Fruit fly (Drosophila melanogaster) whole organism, embryonic: ENCODE results near the gene CG43089.

Experiments used
- ATbp ChIP-seq: fragments of 200-800 bp; sonication (Bioruptor generic); optimal IDR thresholded peaks from 2 replicates; lab custom pipeline; 2017; ENCODE audit warnings: missing biosample characterization, mild to moderate bottlenecking, missing genetic modification characterization, missing genetic modification reagents
- Aef1 ChIP-seq: fragments of 200-800 bp; sonication (Bioruptor generic); IDR thresholded peaks from 3 replicates; pipeline ENCODE4 v1.3.6; 2022; ENCODE audit warnings: missing biosample characterization, missing genetic modification characterization
- Asciz ChIP-seq: fragments of 200-800 bp; sonication (Bioruptor generic); optimal IDR thresholded peaks from 2 replicates; lab custom pipeline; 2017; ENCODE audit warnings: missing biosample characterization, mild to moderate bottlenecking, missing genetic modification characterization, missing genetic modification reagents
- Awh ChIP-seq: fragments of 200-800 bp; sonication (Bioruptor generic); IDR thresholded peaks from 2 replicates; pipeline ENCODE4, ENCODE4 v1.3.6; 2022; ENCODE audit warnings: missing biosample characterization, missing genetic modification characterization
- CG10321 ChIP-seq: fragments of 200-800 bp; sonication (Bioruptor generic); IDR thresholded peaks from 2 replicates; pipeline ENCODE4 v1.3.6; 2022; ENCODE audit warnings: missing biosample characterization, missing genetic modification characterization
- CG10543 ChIP-seq: fragments of 200-800 bp; sonication (Bioruptor generic); optimal IDR thresholded peaks from 3 replicates; lab custom pipeline; 2017; ENCODE audit warnings: missing biosample characterization, mild to moderate bottlenecking, missing genetic modification characterization, moderate library complexity
- CG12071 ChIP-seq: fragments of 200-800 bp; sonication (Bioruptor generic); optimal IDR thresholded peaks from 3 replicates; lab custom pipeline; 2018; ENCODE audit warnings: missing biosample characterization, mild to moderate bottlenecking, missing genetic modification characterization
- CG12769 ChIP-seq: fragments of 200-800 bp; sonication (Bioruptor generic); optimal IDR thresholded peaks from 2 replicates; lab custom pipeline; 2019; ENCODE audit warnings: missing biosample characterization, mild to moderate bottlenecking, missing genetic modification characterization, moderate library complexity
- CG12942 ChIP-seq: fragments of 200-800 bp; sonication (Bioruptor generic); optimal IDR thresholded peaks from 3 replicates; lab custom pipeline; 2016; ENCODE audit warnings: missing biosample characterization, missing genetic modification characterization
- CG15269 ChIP-seq: fragments of 200-800 bp; sonication (Bioruptor generic); optimal IDR thresholded peaks from 2 replicates; lab custom pipeline; 2018; ENCODE audit warnings: missing biosample characterization, mild to moderate bottlenecking, missing genetic modification characterization, moderate library complexity
- CG1529 ChIP-seq: fragments of 200-800 bp; sonication (Bioruptor generic); optimal IDR thresholded peaks from 3 replicates; lab custom pipeline; 2018; ENCODE audit warnings: missing biosample characterization, missing genetic modification characterization
- CG18599 ChIP-seq: fragments of 200-800 bp; sonication (Bioruptor generic); optimal IDR thresholded peaks from 3 replicates; lab custom pipeline; 2017; ENCODE audit warnings: missing biosample characterization, missing genetic modification characterization, mild to moderate bottlenecking, moderate library complexity, missing genetic modification reagents
- CG30020 ChIP-seq: fragments of 200-800 bp; optimal IDR thresholded peaks from 2 replicates; lab custom pipeline; 2019; ENCODE audit warnings: missing biosample characterization, mild to moderate bottlenecking, missing genetic modification characterization, moderate library complexity
- CG3847 ChIP-seq: fragments of 200-800 bp; sonication (Bioruptor generic); IDR thresholded peaks from 2 replicates; pipeline ENCODE4 v1.3.6; 2022; ENCODE audit warnings: missing biosample characterization, missing genetic modification characterization
- CG4282 ChIP-seq: fragments of 200-800 bp; sonication (Bioruptor generic); optimal IDR thresholded peaks from 2 replicates; lab custom pipeline; 2016; ENCODE audit warnings: missing biosample characterization, missing genetic modification characterization
- CG4820 ChIP-seq: fragments of 200-800 bp; sonication (Bioruptor generic); optimal IDR thresholded peaks from 3 replicates; lab custom pipeline; 2016; ENCODE audit warnings: missing biosample characterization, missing genetic modification characterization
- CG5180 ChIP-seq: fragments of 200-800 bp; sonication (Bioruptor generic); optimal IDR thresholded peaks from 3 replicates; lab custom pipeline; 2017; ENCODE audit warnings: missing biosample characterization, missing genetic modification characterization, mild to moderate bottlenecking, moderate library complexity, missing genetic modification reagents
- CG5245 ChIP-seq: fragments of 200-800 bp; sonication (Bioruptor generic); optimal IDR thresholded peaks from 3 replicates; lab custom pipeline; 2016; ENCODE audit warnings: missing biosample characterization, missing genetic modification characterization
- CG6854 ChIP-seq: fragments of 200-800 bp; sonication (Bioruptor generic); optimal IDR thresholded peaks from 3 replicates; lab custom pipeline; 2017; ENCODE audit warnings: missing biosample characterization, mild to moderate bottlenecking, missing genetic modification characterization
- CG8281 ChIP-seq: fragments of 200-800 bp; sonication (Bioruptor generic); optimal IDR thresholded peaks from 2 replicates; lab custom pipeline; 2018; ENCODE audit warnings: missing biosample characterization, mild to moderate bottlenecking, missing genetic modification characterization, moderate library complexity
- CG8924 ChIP-seq: fragments of 200-800 bp; optimal IDR thresholded peaks from 3 replicates; lab custom pipeline; 2019; ENCODE audit warnings: missing biosample characterization, mild to moderate bottlenecking, missing genetic modification characterization, moderate library complexity
- CG9609 ChIP-seq: fragments of 200-800 bp; sonication (Bioruptor generic); optimal IDR thresholded peaks from 3 replicates; lab custom pipeline; 2016; ENCODE audit warnings: missing biosample characterization, missing genetic modification characterization
- CG9727 ChIP-seq: fragments of 200-800 bp; sonication (Bioruptor generic); optimal IDR thresholded peaks from 3 replicates; lab custom pipeline; 2017; ENCODE audit warnings: missing biosample characterization, mild to moderate bottlenecking, missing genetic modification characterization
- Dp ChIP-seq: fragments of 200-800 bp; sonication (Bioruptor generic); optimal IDR thresholded peaks from 2 replicates; lab custom pipeline; 2018; ENCODE audit warnings: missing biosample characterization, mild to moderate bottlenecking, missing genetic modification characterization, moderate library complexity
- Fer2 ChIP-seq: fragments of 200-800 bp; sonication (Bioruptor generic); optimal IDR thresholded peaks from 2 replicates; lab custom pipeline; 2018; ENCODE audit warnings: missing biosample characterization, mild to moderate bottlenecking, missing genetic modification characterization, moderate library complexity
- Meics ChIP-seq: fragments of 200-800 bp; sonication (Bioruptor generic); optimal IDR thresholded peaks from 2 replicates; lab custom pipeline; 2017; ENCODE audit warnings: missing biosample characterization, mild to moderate bottlenecking, missing genetic modification characterization
- Nf-YB ChIP-seq: fragments of 200-800 bp; sonication (Bioruptor generic); optimal IDR thresholded peaks from 3 replicates; lab custom pipeline; 2019; ENCODE audit warnings: missing biosample characterization, mild to moderate bottlenecking, missing genetic modification characterization, moderate library complexity
- Sin3A ChIP-seq: fragments of >200 bp; optimal IDR thresholded peaks from 2 replicates; lab custom pipeline; 2018
- Sox102F ChIP-seq: fragments of 200-800 bp; sonication (Bioruptor generic); optimal IDR thresholded peaks from 2 replicates; lab custom pipeline; 2018; ENCODE audit warnings: missing biosample characterization, mild to moderate bottlenecking, missing genetic modification characterization, moderate library complexity
- Taf1 ChIP-seq: fragments of 200-800 bp; sonication (Bioruptor generic); IDR thresholded peaks from 2 replicates; pipeline ENCODE4 v1.3.6; 2022; ENCODE audit warnings: missing biosample characterization, missing genetic modification characterization
- Usf ChIP-seq: fragments of 200-800 bp; sonication (Bioruptor generic); optimal IDR thresholded peaks from 2 replicates; lab custom pipeline; 2017; ENCODE audit warnings: missing genotype, missing biosample characterization, missing genetic modification characterization
- aop ChIP-seq: fragments of 200-800 bp; sonication (Bioruptor generic); IDR thresholded peaks from 2 replicates; pipeline ENCODE4 v1.3.6; 2022; ENCODE audit warnings: missing biosample characterization, missing genetic modification characterization
- ash1 ChIP-seq: fragments of 200-800 bp; sonication (Bioruptor generic); optimal IDR thresholded peaks from 2 replicates; lab custom pipeline; 2018; ENCODE audit warnings: missing biosample characterization, mild to moderate bottlenecking, missing genetic modification characterization
- croc ChIP-seq: fragments of 200-800 bp; sonication (Bioruptor generic); conservative IDR thresholded peaks from 3 replicates; pipeline ENCODE4 v1.3.6; 2022; ENCODE audit warnings: missing biosample characterization, missing genetic modification characterization
- dysf ChIP-seq: fragments of 200-800 bp; sonication (Bioruptor generic); IDR thresholded peaks from 3 replicates; pipeline ENCODE4 v1.3.6; 2022; ENCODE audit warnings: missing biosample characterization, missing genetic modification characterization
- grau ChIP-seq: fragments of 200-800 bp; optimal IDR thresholded peaks from 3 replicates; lab custom pipeline; 2019; ENCODE audit warnings: missing biosample characterization, mild to moderate bottlenecking, missing genetic modification characterization, moderate library complexity
- gt ChIP-seq: fragments of 200-800 bp; sonication (Bioruptor generic); IDR thresholded peaks from 2 replicates; pipeline ENCODE4 v1.3.6; 2022; ENCODE audit warnings: missing biosample characterization, missing genetic modification characterization
- insv ChIP-seq, 2 experiments: fragments of 200-800 bp; sonication (Bioruptor generic); optimal IDR thresholded peaks; 3 replicates each; lab custom pipeline; 2016 to 2018; ENCODE audit warnings: missing biosample characterization in 2 of 2, missing genetic modification characterization in 2 of 2
- kah ChIP-seq: fragments of 200-800 bp; sonication (Bioruptor generic); optimal IDR thresholded peaks from 2 replicates; lab custom pipeline; 2018; ENCODE audit warnings: missing biosample characterization, mild to moderate bottlenecking, missing genetic modification characterization
- knrl ChIP-seq: fragments of 200-800 bp; sonication (Bioruptor generic); IDR thresholded peaks from 3 replicates; pipeline ENCODE4 v1.3.6; 2022; ENCODE audit warnings: missing biosample characterization, missing genetic modification characterization; ENCODE audit not compliant: partially characterized antibody
- lbe ChIP-seq: fragments of 200-800 bp; sonication (Bioruptor generic); optimal IDR thresholded peaks from 2 replicates; lab custom pipeline; 2016; ENCODE audit warnings: missing biosample characterization, mild to moderate bottlenecking, missing genetic modification characterization
- mirr ChIP-seq: fragments of 200-800 bp; sonication (Bioruptor generic); optimal IDR thresholded peaks from 3 replicates; lab custom pipeline; 2018; ENCODE audit warnings: missing biosample characterization, mild to moderate bottlenecking, missing genetic modification characterization
- oc ChIP-seq: fragments of 200-800 bp; sonication (Bioruptor generic); optimal IDR thresholded peaks from 2 replicates; lab custom pipeline; 2018; ENCODE audit warnings: missing biosample characterization, mild to moderate bottlenecking, missing genetic modification characterization, moderate library complexity
- otp ChIP-seq: fragments of 200-800 bp; sonication (Bioruptor generic); IDR thresholded peaks from 3 replicates; pipeline ENCODE4, ENCODE4 v1.3.6; 2022; ENCODE audit warnings: missing biosample characterization, missing genetic modification characterization
- sc ChIP-seq, 3 experiments: fragments of >200 bp in 2 of 3; fragments of 200-800 bp in 1 of 3; sonication (Bioruptor generic) in 1 of 3; optimal IDR thresholded peaks; 2 replicates in 2 of 3; 3 replicates in 1 of 3; lab custom pipeline; 2017; ENCODE audit warnings: mild to moderate bottlenecking in 1 of 3, missing biosample characterization in 1 of 3, missing genetic modification characterization in 1 of 3, missing genetic modification reagents in 1 of 3
- so ChIP-seq: fragments of 200-800 bp; sonication (Bioruptor generic); IDR thresholded peaks from 3 replicates; pipeline ENCODE4 v1.3.6; 2022; ENCODE audit warnings: missing biosample characterization, missing genetic modification characterization
- ssp ChIP-seq: fragments of 200-800 bp; sonication (Bioruptor generic); IDR thresholded peaks from 2 replicates; pipeline ENCODE4 v1.3.6; 2022; ENCODE audit warnings: missing biosample characterization, missing genetic modification characterization
- tap ChIP-seq: fragments of 200-800 bp; optimal IDR thresholded peaks from 3 replicates; lab custom pipeline; 2019; ENCODE audit warnings: missing biosample characterization, mild to moderate bottlenecking, missing genetic modification characterization, moderate library complexity
- vvl ChIP-seq: fragments of 200-800 bp; sonication (Bioruptor generic); IDR thresholded peaks from 2 replicates; pipeline ENCODE4 v1.3.6; 2022; ENCODE audit warnings: missing biosample characterization, missing genetic modification characterization
- zen2 ChIP-seq: fragments of 200-800 bp; sonication (Bioruptor generic); IDR thresholded peaks from 3 replicates; pipeline ENCODE4 v1.3.6; 2022; ENCODE audit warnings: missing biosample characterization, missing genetic modification characterization; ENCODE audit not compliant: partially characterized antibody

CG43089 gene

DNA sequence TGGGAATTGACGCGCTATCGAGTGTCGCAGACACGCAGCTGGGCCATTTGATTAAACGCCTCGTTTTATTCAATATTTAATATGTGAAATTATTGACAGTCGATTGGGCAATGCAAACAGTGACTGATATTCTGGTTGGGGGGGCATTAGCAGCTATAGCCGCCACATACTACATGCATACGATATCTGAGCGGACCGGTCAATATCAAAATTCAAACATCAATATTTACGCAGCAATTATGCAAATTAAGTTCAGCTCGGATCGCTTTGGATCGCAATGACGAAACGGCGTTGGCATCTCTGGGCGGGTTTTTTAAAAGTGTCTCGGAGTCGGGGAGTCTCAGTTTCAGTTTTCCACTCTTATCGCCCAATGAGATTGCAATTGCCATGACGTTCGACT is 22.2 kb upstream of the CG43089 start (continued):
- TF ChIP-seq Asciz (GFP tag; lab: Kevin White, UChicago) (peak; percentile 16), CG5180 (GFP tag; lab: Kevin White, UChicago) (peak; percentile 4), dysf (GFP tag; lab: Robert Waterston, UW) (no peak), insv (GFP tag; optimal IDR thresholded peaks at IDR 0.05; lab: Kevin White, UChicago) (no peak), knrl (no peak), CG10321 (no peak), Taf1 (GFP tag; lab: Robert Waterston, UW) (no peak), CG4282 (GFP tag; lab: Kevin White, UChicago) (no peak), Aef1 (GFP tag; lab: Robert Waterston, UW) (no peak), CG1529 (GFP tag; lab: Kevin White, UChicago) (no peak), lbe (GFP tag; lab: Kevin White, UChicago) (peak; percentile 11), CG12071 (GFP tag; lab: Kevin White, UChicago) (peak; percentile 46), CG3847 (GFP tag; lab: Robert Waterston, UW) (no peak), CG5245 (GFP tag; lab: Kevin White, UChicago) (no peak), CG9609 (GFP tag; lab: Kevin White, UChicago) (no peak), zen2 (GFP tag; lab: Robert Waterston, UW) (no peak), Fer2 (tag; lab: Kevin White, UChicago) (no peak), Sin3A (lab: Kevin White, UChicago) (no peak), CG4820 (no peak), kah (GFP tag; lab: Kevin White, UChicago) (no peak), aop (GFP tag; lab: Robert Waterston, UW) (no peak), vvl (peak; percentile 74), CG10543 (GFP tag; lab: Kevin White, UChicago) (peak; percentile 8), CG8281 (tag; lab: Kevin White, UChicago) (peak; percentile 56), ash1 (GFP tag; lab: Kevin White, UChicago) (no peak), tap (tag; lab: Kevin White, UChicago) (no peak), oc (tag; lab: Kevin White, UChicago) (peak; percentile 30), Usf (GFP tag; lab: Kevin White, UChicago) (no peak), Sox102F (GFP tag; lab: Kevin White, UChicago) (no peak), ssp (GFP tag; lab: Robert Waterston, UW) (no peak), ATbp (GFP tag; lab: Kevin White, UChicago) (peak; percentile 16), CG12942 (GFP tag; lab: Kevin White, UChicago) (no peak), CG8924 (tag; lab: Kevin White, UChicago) (no peak), CG9727 (GFP tag; lab: Kevin White, UChicago) (no peak), grau (tag; lab: Kevin White, UChicago) (no peak), croc (GFP tag; lab: Robert Waterston, UW) (no peak), CG6854 (GFP tag; lab: Kevin White, UChicago) (no peak), Meics (GFP tag; lab: Kevin White, UChicago) (peak; percentile 24), mirr (GFP tag; lab: Kevin White, UChicago) (no peak), sc (optimal IDR thresholded peaks at IDR 0.05; lab: Kevin White, UChicago) (no peak), sc (GFP tag; optimal IDR thresholded peaks at IDR 0.05; lab: Kevin White, UChicago) (no peak), CG18599 (no peak), gt (GFP tag; lab: Robert Waterston, UW) (no peak), Nf-YB (GFP tag; lab: Kevin White, UChicago) (no peak), otp (GFP tag; lab: Robert Waterston, UW) (0 out of 3 replicates have a peak, but pooled peaks have one; percentile 22), CG15269 (tag; lab: Kevin White, UChicago) (peak; percentile 36), CG12769 (tag; lab: Kevin White, UChicago) (peak; percentile 59), Dp (GFP tag; lab: Kevin White, UChicago) (no peak), CG30020 (no peak), so (GFP tag; lab: Robert Waterston, UW) (peak; percentile 29; the same call in 1 of the 3 replicates), Awh (GFP tag; lab: Robert Waterston, UW) (0 out of 2 replicates have a peak, but pooled peaks have one; percentile 20)
